Worm (Caenorhabditis elegans): ENCODE results near the gene C16C8.11.

ce11 chrII:3472817-3473216 lies 19.3 kb downstream of the C16C8.11 start, which contains the start of gene Y49F6B.6:
- TF ChIP-seq snpc-4 (tag; optimal IDR thresholded peaks at IDR 0.05) (no peak), pqm-1 (tag; optimal IDR thresholded peaks at IDR 0.05) (no peak), ceh-28 (tag; optimal IDR thresholded peaks at IDR 0.05) (no peak), mml-1 (tag; optimal IDR thresholded peaks at IDR 0.05) (no peak), nhr-76 (tag; optimal IDR thresholded peaks at IDR 0.05) (no peak), nhr-237 (tag; optimal IDR thresholded peaks at IDR 0.05) (no peak), nhr-11 (tag; optimal IDR thresholded peaks at IDR 0.05) (no peak), R02D3.7 (tag; optimal IDR thresholded peaks at IDR 0.05) (no peak), pha-4 (tag; optimal IDR thresholded peaks at IDR 0.05) (no peak), nhr-12 (tag; optimal IDR thresholded peaks at IDR 0.05) (no peak)
